Fruit fly (Drosophila melanogaster): ENCODE measurements around the gene Tmem43.

Tmem43 gene

dm6 chr3L:7883298-7883697 is 31.6 kb downstream of the Tmem43 start (continued):
- TF ChIP-seq grau (tag; optimal IDR thresholded peaks at IDR 0.05) = peak; percentile 23
- TF ChIP-seq CG4707 (GFP tag; optimal IDR thresholded peaks at IDR 0.05) = no peak
- TF ChIP-seq Drgx (GFP tag; IDR thresholded peaks at IDR 0.05) = peak; percentile 30; the same call in 1 of the 2 replicates
- TF ChIP-seq Lhr (GFP tag; optimal IDR thresholded peaks at IDR 0.05) = no peak
- TF ChIP-seq otp (GFP tag; IDR thresholded peaks at IDR 0.05) = no peak
- no peak for TF ChIP-seq fd102C (GFP tag; optimal IDR thresholded peaks at IDR 0.05)
- peak; percentile 7 for TF ChIP-seq org-1 (GFP tag; optimal IDR thresholded peaks at IDR 0.05)
- TF ChIP-seq CG7357 (GFP tag; IDR thresholded peaks at IDR 0.05) = peak; percentile 33; the same call in 1 of the 3 replicates
- TF ChIP-seq Rfx (GFP tag; IDR thresholded peaks at IDR 0.05) = no peak
- TF ChIP-seq dysf (GFP tag; IDR thresholded peaks at IDR 0.05) = peak; percentile 43; the same call in 2 of the 3 replicates
- TF ChIP-seq Kr (GFP tag; optimal IDR thresholded peaks at IDR 0.05) = no peak
- TF ChIP-seq gcm2 (GFP tag; optimal IDR thresholded peaks at IDR 0.05) = no peak
- peak; percentile 50; the same call in 2 of the 3 replicates for TF ChIP-seq zfh1 (GFP tag; IDR thresholded peaks at IDR 0.05)
- peak; percentile 22 for TF ChIP-seq Xbp1 (GFP tag; optimal IDR thresholded peaks at IDR 0.05)
- TF ChIP-seq Hr39 (optimal IDR thresholded peaks at IDR 0.05) = no peak
- no peak for TF ChIP-seq CG31224 (GFP tag; IDR thresholded peaks at IDR 0.05)
- no peak for TF ChIP-seq CG8765 (GFP tag; IDR thresholded peaks at IDR 0.05)
- TF ChIP-seq Lim3 (GFP tag; IDR thresholded peaks at IDR 0.05) = no peak
- no peak for TF ChIP-seq rib (GFP tag; IDR thresholded peaks at IDR 0.05)
- peak; percentile 9 for TF ChIP-seq dmrt11E (tag; optimal IDR thresholded peaks at IDR 0.05)
- TF ChIP-seq chif (GFP tag; optimal IDR thresholded peaks at IDR 0.05) = peak in 1 of 2 experiments; percentile 20
- TF ChIP-seq CG10366 (GFP tag; IDR thresholded peaks at IDR 0.05) = peak; percentile 37; the same call in 1 of the 2 replicates
- TF ChIP-seq CG17328 (GFP tag; IDR thresholded peaks at IDR 0.05) = peak; percentile 57
- TF ChIP-seq CG8281 (tag; optimal IDR thresholded peaks at IDR 0.05) = no peak
- no peak for TF ChIP-seq CG34376 (GFP tag; optimal IDR thresholded peaks at IDR 0.05)
- no peak for TF ChIP-seq CG14710 (tag; optimal IDR thresholded peaks at IDR 0.05)
- no peak for TF ChIP-seq sqz (GFP tag; optimal IDR thresholded peaks at IDR 0.05)
- peak; percentile 15 for TF ChIP-seq CG17829 (tag; optimal IDR thresholded peaks at IDR 0.05)
- peak in 1 of 2 experiments; percentile 56 for TF ChIP-seq Hr51 (GFP tag; optimal IDR thresholded peaks at IDR 0.05)
- no peak for TF ChIP-seq CG17802 (tag; optimal IDR thresholded peaks at IDR 0.05)
- peak; percentile 3 for TF ChIP-seq PHDP (tag; optimal IDR thresholded peaks at IDR 0.05)
- no peak for TF ChIP-seq CG4617 (GFP tag; optimal IDR thresholded peaks at IDR 0.05; ENCODE audit: borderline replicate concordance)
- peak; percentile 22 for TF ChIP-seq CG8388 (GFP tag; optimal IDR thresholded peaks at IDR 0.05)
- TF ChIP-seq CG6654 (GFP tag; optimal IDR thresholded peaks at IDR 0.05) = no peak
- TF ChIP-seq oc (tag; optimal IDR thresholded peaks at IDR 0.05) = no peak
- TF ChIP-seq row (GFP tag; IDR thresholded peaks at IDR 0.05) = peak; percentile 57; the same call in 2 of the 3 replicates
- TF ChIP-seq Hmr (GFP tag; optimal IDR thresholded peaks at IDR 0.05) = no peak
- TF ChIP-seq lab (GFP tag; optimal IDR thresholded peaks at IDR 0.05) = no peak
- TF ChIP-seq Chrac-16 (GFP tag; optimal IDR thresholded peaks at IDR 0.05) = no peak
- TF ChIP-seq CG3726 (GFP tag; IDR thresholded peaks at IDR 0.05) = peak; percentile 60; the same call in 1 of the 3 replicates
- TF ChIP-seq run (tag; optimal IDR thresholded peaks at IDR 0.05) = no peak
- TF ChIP-seq sd (tag; optimal IDR thresholded peaks at IDR 0.05) = no peak
- TF ChIP-seq vvl (GFP tag; IDR thresholded peaks at IDR 0.05) = peak; percentile 53; the same call in 1 of the 2 replicates
- peak; percentile 24; the same call in 1 of the 2 replicates for TF ChIP-seq esg (GFP tag; conservative IDR thresholded peaks at IDR 0.05)
- no peak for TF ChIP-seq exex (tag; optimal IDR thresholded peaks at IDR 0.05)
- no peak for TF ChIP-seq HLH4C (GFP tag; IDR thresholded peaks at IDR 0.05; ENCODE audit: partially characterized antibody)
- TF ChIP-seq CG2129 (GFP tag; IDR thresholded peaks at IDR 0.05; ENCODE audit: partially characterized antibody) = no peak
- TF ChIP-seq Mes4 (GFP tag; optimal IDR thresholded peaks at IDR 0.05) = no peak
- TF ChIP-seq CG12659 (GFP tag; optimal IDR thresholded peaks at IDR 0.05) = no peak
- peak; percentile 15 for TF ChIP-seq CG2678 (tag; optimal IDR thresholded peaks at IDR 0.05)
